Worm (Caenorhabditis elegans) whole organism, L4 larva: ENCODE measurements around the gene Y39A1A.3.
A peak's percentile ranks its signal among the peaks of the same experiment; 100 is the strongest.

ENCODE experiments used
- D1046.2 ChIP-seq: fragments of 200-800 bp; sonication (Bioruptor generic); IDR thresholded peaks from 2 replicates; pipeline ENCODE4 v1.3.6; 2022; ENCODE audit warnings: missing genetic modification characterization, missing compliant biosample characterization
- R02D3.7 ChIP-seq: fragments of 150-350 bp; sonication (generic microtip); optimal IDR thresholded peaks from 3 replicates; lab custom pipeline; 2014; ENCODE audit warnings: missing biosample characterization, missing genetic modification characterization
- T26A8.4 ChIP-seq: fragments of 200-800 bp; sonication (Bioruptor generic); IDR thresholded peaks from 2 replicates; pipeline ENCODE4 v1.3.6; 2022; ENCODE audit warnings: missing genetic modification characterization, missing compliant biosample characterization
- ZK546.5 ChIP-seq, 2 experiments: sonication (generic microtip); optimal IDR thresholded peaks; 2 replicates each; lab custom pipeline; 2017; ENCODE audit warnings: missing biosample characterization in 2 of 2, missing genetic modification characterization in 2 of 2
- aly-2 ChIP-seq: sonication (generic microtip); optimal IDR thresholded peaks from 2 replicates; lab custom pipeline; 2018; ENCODE audit warnings: missing biosample characterization, missing genetic modification characterization
- ama-1 ChIP-seq: fragments of 150-350 bp; optimal IDR thresholded peaks from 2 replicates; lab custom pipeline; 2014; ENCODE audit warnings: inconsistent platforms, mixed read lengths
- arid-1 ChIP-seq: fragments of 200-800 bp; sonication (Bioruptor generic); conservative IDR thresholded peaks from 2 replicates; pipeline ENCODE4 v1.3.6; 2022; ENCODE audit warnings: missing genetic modification reagents, missing genetic modification characterization, missing compliant biosample characterization
- ceh-20 ChIP-seq: fragments of 200-800 bp; sonication (Bioruptor generic); IDR thresholded peaks from 2 replicates; pipeline ENCODE4 v1.3.6; 2022; ENCODE audit warnings: missing genetic modification reagents, missing genetic modification characterization, missing compliant biosample characterization
- ceh-32 ChIP-seq: sonication (generic microtip); optimal IDR thresholded peaks from 2 replicates; lab custom pipeline; 2016; ENCODE audit warnings: mild to moderate bottlenecking, missing genetic modification characterization, missing compliant biosample characterization; ENCODE audit not compliant: poor library complexity
- ceh-44 ChIP-seq: fragments of 200-800 bp; sonication (Bioruptor generic); IDR thresholded peaks from 2 replicates; pipeline ENCODE4 v1.3.6; 2022; ENCODE audit warnings: missing genetic modification reagents, missing genetic modification characterization, missing compliant biosample characterization
- ceh-62 ChIP-seq: sonication (generic microtip); optimal IDR thresholded peaks from 2 replicates; lab custom pipeline; 2017; ENCODE audit warnings: missing biosample characterization, missing genetic modification characterization
- cey-2 ChIP-seq: sonication (generic microtip); optimal IDR thresholded peaks from 3 replicates; lab custom pipeline; 2017; ENCODE audit warnings: missing genetic modification characterization, mild to moderate bottlenecking, missing compliant biosample characterization, antibody characterized with exemption, borderline replicate concordance; ENCODE audit not compliant: insufficient read depth
- ctbp-1 ChIP-seq: fragments of 200-800 bp; sonication (Bioruptor generic); IDR thresholded peaks from 2 replicates; pipeline ENCODE4 v1.3.6; 2022; ENCODE audit warnings: missing genetic modification reagents, missing genetic modification characterization, missing compliant biosample characterization
- daf-16 ChIP-seq, 3 experiments: sonication (generic microtip); optimal IDR thresholded peaks; 2 replicates each; lab custom pipeline; 2016 to 2017; ENCODE audit warnings: missing genetic modification characterization in 3 of 3, missing genetic modification reagents in 3 of 3, mild to moderate bottlenecking in 2 of 3, missing compliant biosample characterization in 2 of 3, missing biosample characterization in 1 of 3, moderate library complexity in 1 of 3
- daf-19 ChIP-seq: fragments of 200-800 bp; sonication (Bioruptor generic); conservative IDR thresholded peaks from 2 replicates; pipeline ENCODE4 v1.3.6; 2022; ENCODE audit warnings: missing genetic modification characterization, missing compliant biosample characterization
- dmd-8 ChIP-seq: fragments of 200-800 bp; sonication (Bioruptor generic); IDR thresholded peaks from 2 replicates; pipeline ENCODE4 v1.3.6; 2022; ENCODE audit warnings: missing genetic modification characterization, missing compliant biosample characterization
- dpl-1 ChIP-seq: fragments of 150-350 bp; optimal IDR thresholded peaks from 2 replicates; lab custom pipeline; 2014; ENCODE audit warnings: missing biosample characterization, missing genetic modification reagents, missing genetic modification characterization
- duxl-1 ChIP-seq: sonication (generic microtip); optimal IDR thresholded peaks from 2 replicates; lab custom pipeline; 2016; ENCODE audit warnings: mild to moderate bottlenecking, missing genetic modification characterization, moderate library complexity, missing compliant biosample characterization; ENCODE audit not compliant: poor library complexity
- egl-27 ChIP-seq: sonication (generic microtip); optimal IDR thresholded peaks from 3 replicates; lab custom pipeline; 2017; ENCODE audit warnings: missing biosample characterization, missing genetic modification reagents, missing genetic modification characterization
- fkh-10 ChIP-seq: fragments of 150-350 bp; optimal IDR thresholded peaks from 2 replicates; lab custom pipeline; 2014; ENCODE audit warnings: missing biosample characterization, missing genetic modification reagents, missing genetic modification characterization
- fos-1 ChIP-seq: fragments of 150-350 bp; optimal IDR thresholded peaks from 2 replicates; lab custom pipeline; 2014; ENCODE audit warnings: missing biosample characterization, missing genetic modification characterization
- hlh-11 ChIP-seq: fragments of 200-800 bp; sonication (Bioruptor generic); optimal IDR thresholded peaks from 2 replicates; lab custom pipeline; 2018; ENCODE audit warnings: mild to moderate bottlenecking, missing genetic modification characterization, missing compliant biosample characterization
- hmg-1.1 ChIP-seq: fragments of 200-800 bp; sonication (Bioruptor generic); IDR thresholded peaks from 2 replicates; pipeline ENCODE4 v1.3.6; 2022; ENCODE audit warnings: missing genetic modification reagents, missing genetic modification characterization, missing compliant biosample characterization
- lim-7 ChIP-seq: fragments of 200-800 bp; sonication (Bioruptor generic); IDR thresholded peaks from 2 replicates; pipeline ENCODE4 v1.3.6; 2022; ENCODE audit warnings: missing genetic modification characterization, missing compliant biosample characterization
- lin-1 ChIP-seq: fragments of 200-800 bp; sonication (Bioruptor generic); IDR thresholded peaks from 2 replicates; pipeline ENCODE4 v1.3.6; 2022; ENCODE audit warnings: missing genetic modification reagents, missing genetic modification characterization, missing compliant biosample characterization
- lin-13 ChIP-seq: fragments of 150-350 bp; optimal IDR thresholded peaks from 2 replicates; lab custom pipeline; 2014; ENCODE audit warnings: missing biosample characterization, missing genetic modification reagents, missing genetic modification characterization
- lir-3 ChIP-seq: sonication (generic microtip); optimal IDR thresholded peaks from 2 replicates; lab custom pipeline; 2016; ENCODE audit warnings: mild to moderate bottlenecking, missing genetic modification characterization, missing compliant biosample characterization
- madf-5 ChIP-seq, 2 experiments: fragments of 200-800 bp; sonication (Bioruptor generic); IDR thresholded peaks; 2 replicates each; pipeline ENCODE4 v1.3.6; 2022; ENCODE audit warnings: missing compliant biosample characterization in 2 of 2, missing genetic modification characterization in 2 of 2
- madf-9 ChIP-seq: fragments of 200-800 bp; sonication (Bioruptor generic); conservative IDR thresholded peaks from 2 replicates; pipeline ENCODE4 v1.3.6; 2022; ENCODE audit warnings: missing genetic modification reagents, missing genetic modification characterization, missing compliant biosample characterization
- mdl-1 ChIP-seq, 2 experiments: fragments of 150-350 bp in 1 of 2; sonication (generic microtip) in 1 of 2; optimal IDR thresholded peaks; 2 replicates each; lab custom pipeline; 2014 to 2017; ENCODE audit warnings: missing biosample characterization in 2 of 2, missing genetic modification characterization in 2 of 2
- mdt-29 ChIP-seq: fragments of 200-800 bp; sonication (Bioruptor generic); IDR thresholded peaks from 2 replicates; pipeline ENCODE4 v1.3.6; 2022; ENCODE audit warnings: missing genetic modification reagents, missing genetic modification characterization, missing compliant biosample characterization
- mxl-3 ChIP-seq: fragments of 200-800 bp; sonication (Bioruptor generic); optimal IDR thresholded peaks from 2 replicates; lab custom pipeline; 2018; ENCODE audit warnings: mild to moderate bottlenecking, missing genetic modification characterization, missing compliant biosample characterization
- nhr-10 ChIP-seq: fragments of 150-350 bp; optimal IDR thresholded peaks from 2 replicates; lab custom pipeline; 2014; ENCODE audit warnings: missing biosample characterization, missing genetic modification characterization
- nhr-237 ChIP-seq: sonication (generic microtip); optimal IDR thresholded peaks from 2 replicates; lab custom pipeline; 2017; ENCODE audit warnings: missing biosample characterization, missing genetic modification characterization
- nhr-25 ChIP-seq: sonication (generic microtip); optimal IDR thresholded peaks from 2 replicates; lab custom pipeline; 2017; ENCODE audit warnings: missing genetic modification characterization, mild to moderate bottlenecking, missing compliant biosample characterization, antibody characterized with exemption, moderate library complexity, borderline replicate concordance; ENCODE audit not compliant: insufficient read depth
- nhr-41 ChIP-seq: fragments of 200-800 bp; sonication (Bioruptor generic); IDR thresholded peaks from 2 replicates; pipeline ENCODE4 v1.3.6; 2022; ENCODE audit warnings: missing genetic modification reagents, missing genetic modification characterization, missing compliant biosample characterization
- nhr-42 ChIP-seq: fragments of 200-800 bp; sonication (Bioruptor generic); IDR thresholded peaks from 2 replicates; pipeline ENCODE4 v1.3.6; 2022; ENCODE audit warnings: missing genetic modification characterization, missing compliant biosample characterization
- nhr-77 ChIP-seq: fragments of 150-350 bp; optimal IDR thresholded peaks from 2 replicates; lab custom pipeline; 2014; ENCODE audit warnings: missing biosample characterization, missing genetic modification characterization
- pha-4 ChIP-seq, 2 experiments: fragments of 150-350 bp in 1 of 2; fragments of 200-800 bp in 1 of 2; sonication (Bioruptor generic) in 1 of 2; IDR thresholded peaks in 1 of 2; optimal IDR thresholded peaks in 1 of 2; 2 replicates each; pipeline versions ENCODE4 v1.3.6 to Lab custom; 2014 to 2022; ENCODE audit warnings: missing genetic modification characterization in 2 of 2, missing genetic modification reagents in 2 of 2, missing biosample characterization in 1 of 2, missing compliant biosample characterization in 1 of 2
- pqm-1 ChIP-seq: sonication (generic microtip); optimal IDR thresholded peaks from 2 replicates; lab custom pipeline; 2017; ENCODE audit warnings: missing biosample characterization, missing genetic modification characterization
- rbr-2 ChIP-seq: sonication (generic microtip); optimal IDR thresholded peaks from 2 replicates; lab custom pipeline; 2016; ENCODE audit warnings: missing genotype, missing genetic modification characterization, missing compliant biosample characterization
- skn-1 ChIP-seq: fragments of 150-350 bp; optimal IDR thresholded peaks from 2 replicates; lab custom pipeline; 2014; ENCODE audit warnings: missing biosample characterization, missing genetic modification characterization
- snpc-1.2 ChIP-seq: fragments of 200-800 bp; sonication (Bioruptor generic); IDR thresholded peaks from 2 replicates; pipeline ENCODE4 v1.3.6; 2022; ENCODE audit warnings: missing genetic modification reagents, missing genetic modification characterization, missing compliant biosample characterization
- snpc-4 ChIP-seq: fragments of 150-350 bp; optimal IDR thresholded peaks from 2 replicates; lab custom pipeline; 2014; ENCODE audit warnings: missing biosample characterization, missing genetic modification characterization
- spr-1 ChIP-seq: sonication (generic microtip); optimal IDR thresholded peaks from 2 replicates; lab custom pipeline; 2016; ENCODE audit warnings: mild to moderate bottlenecking, missing genetic modification characterization, missing compliant biosample characterization
- tag-97 ChIP-seq: fragments of 200-800 bp; sonication (Bioruptor generic); IDR thresholded peaks from 2 replicates; pipeline ENCODE4 v1.3.6; 2022; ENCODE audit warnings: missing genetic modification characterization, missing compliant biosample characterization
- unc-62 ChIP-seq, 3 experiments: fragments of 150-350 bp in 1 of 3; sonication (generic microtip); optimal IDR thresholded peaks in 2 of 3; peaks in 1 of 3; 1 replicate in 1 of 3; 2 replicates in 2 of 3; lab custom pipeline; 2014 to 2017; ENCODE audit warnings: missing biosample characterization in 3 of 3, missing genetic modification characterization in 3 of 3, missing genetic modification reagents in 3 of 3, missing genotype in 1 of 3
- zag-1 ChIP-seq: fragments of 150-350 bp; optimal IDR thresholded peaks from 2 replicates; lab custom pipeline; 2014; ENCODE audit warnings: missing biosample characterization, missing genetic modification characterization
- zfp-3 ChIP-seq: fragments of 200-800 bp; sonication (Bioruptor generic); conservative IDR thresholded peaks from 2 replicates; pipeline ENCODE4 v1.3.6; 2022; ENCODE audit warnings: missing genetic modification reagents, missing genetic modification characterization, missing compliant biosample characterization
- ztf-7 ChIP-seq: fragments of 150-350 bp; optimal IDR thresholded peaks from 2 replicates; lab custom pipeline; 2014; ENCODE audit warnings: missing biosample characterization, missing genetic modification characterization

The Y39A1A.3 gene

ce11 chrIII:10599699-10600098, 3.4 kb upstream of the Y39A1A.3 start:
- TF ChIP-seq madf-9 (GFP tag; lab: Robert Waterston, UW) (0 out of 2 replicates have a peak, but pooled peaks have one; percentile 32), dpl-1 (GFP tag; lab: Kevin White, UChicago) (peak; percentile 70), ZK546.5 (tag; optimal IDR thresholded peaks at IDR 0.05; lab: Kevin White, UChicago) (no peak), zag-1 (tag; lab: Kevin White, UChicago) (no peak), lim-7 (no peak), pqm-1 (tag; lab: Kevin White, UChicago) (no peak), ama-1 (lab: Kevin White, UChicago) (no peak), aly-2 (tag; lab: Kevin White, UChicago) (no peak), dmd-8 (GFP tag; lab: Robert Waterston, UW) (no peak), nhr-25 (tag; lab: Kevin White, UChicago) (no peak), nhr-42 (no peak), ceh-44 (GFP tag; lab: Robert Waterston, UW) (no peak), ceh-32 (tag; lab: Kevin White, UChicago) (no peak), duxl-1 (peak; percentile 31), pha-4 (GFP tag; IDR thresholded peaks at IDR 0.05; lab: Robert Waterston, UW) (0 out of 2 replicates have a peak, but pooled peaks have one; percentile 52), pha-4 (tag; optimal IDR thresholded peaks at IDR 0.05; lab: Kevin White, UChicago) (peak; percentile 96), nhr-237 (tag; lab: Kevin White, UChicago) (no peak), mdt-29 (GFP tag; lab: Robert Waterston, UW) (no peak), zfp-3 (GFP tag; lab: Robert Waterston, UW) (no peak), rbr-2 (peak; percentile 54), snpc-4 (tag; lab: Kevin White, UChicago) (no peak), nhr-10 (no peak), hmg-1.1 (peak; percentile 74), lin-1 (GFP tag; lab: Robert Waterston, UW) (no peak), daf-16 (GFP tag; optimal IDR thresholded peaks at IDR 0.05; lab: Kevin White, UChicago) (no peak), daf-16 (tag; optimal IDR thresholded peaks at IDR 0.05; lab: Kevin White, UChicago) (peak; percentile 70), cey-2 (no peak), mdl-1 (tag; optimal IDR thresholded peaks at IDR 0.05; lab: Kevin White, UChicago) (peak in 1 of 2 experiments; percentile 50), ceh-20 (GFP tag; lab: Robert Waterston, UW) (no peak), unc-62 (GFP tag; optimal IDR thresholded peaks at IDR 0.05 in 1 of 2; lab: Kevin White, UChicago) (peak in 1 of 2 experiments; percentile 78), unc-62 (tag; optimal IDR thresholded peaks at IDR 0.05; lab: Kevin White, UChicago) (no peak), egl-27 (tag; lab: Kevin White, UChicago) (no peak), daf-19 (GFP tag; lab: Robert Waterston, UW) (no peak), lir-3 (tag; lab: Kevin White, UChicago) (no peak), D1046.2 (GFP tag; lab: Robert Waterston, UW) (no peak), tag-97 (no peak), T26A8.4 (GFP tag; lab: Robert Waterston, UW) (peak; percentile 55; the same call in 1 of the 2 replicates), ceh-62 (tag; lab: Kevin White, UChicago) (no peak), ztf-7 (tag; lab: Kevin White, UChicago) (peak; percentile 13), skn-1 (tag; lab: Kevin White, UChicago) (no peak), fkh-10 (GFP tag; lab: Kevin White, UChicago) (no peak), arid-1 (GFP tag; lab: Robert Waterston, UW) (peak; percentile 55; the same call in 1 of the 2 replicates), lin-13 (GFP tag; lab: Kevin White, UChicago) (peak; percentile 66), spr-1 (tag; lab: Kevin White, UChicago) (no peak), nhr-77 (tag; lab: Kevin White, UChicago) (peak; percentile 14), mxl-3 (no peak), hlh-11 (tag; lab: Kevin White, UChicago) (peak; percentile 94), R02D3.7 (tag; lab: Kevin White, UChicago) (no peak), nhr-41 (GFP tag; lab: Robert Waterston, UW) (no peak), ctbp-1 (GFP tag; lab: Robert Waterston, UW) (no peak), madf-5 (GFP tag; IDR thresholded peaks at IDR 0.05; lab: Robert Waterston, UW) (no peak), fos-1 (tag; lab: Kevin White, UChicago) (no peak), snpc-1.2 (GFP tag; lab: Robert Waterston, UW) (no peak)
